Worm (Caenorhabditis elegans) whole organism, L2 larva: ENCODE measurements around the gene exl-1.

ENCODE experiments used
- C34F6.9 ChIP-seq: fragments of 150-350 bp; optimal IDR thresholded peaks from 2 replicates; lab custom pipeline; 2014; ENCODE audit warnings: missing biosample characterization, missing genetic modification characterization
- F13H6.1 ChIP-seq: sonication (generic microtip); optimal IDR thresholded peaks from 2 replicates; lab custom pipeline; 2016; ENCODE audit warnings: missing genetic modification characterization, missing compliant biosample characterization
- R02D3.7 ChIP-seq: fragments of 150-350 bp; optimal IDR thresholded peaks from 2 replicates; lab custom pipeline; 2014; ENCODE audit warnings: missing biosample characterization, missing genetic modification characterization
- Y55F3AM.14 ChIP-seq: fragments of 200-800 bp; sonication (Bioruptor generic); optimal IDR thresholded peaks from 2 replicates; lab custom pipeline; 2018; ENCODE audit warnings: mild to moderate bottlenecking, missing genetic modification characterization, missing compliant biosample characterization
- ZK546.5 ChIP-seq: sonication (generic microtip); optimal IDR thresholded peaks from 2 replicates; lab custom pipeline; 2017; ENCODE audit warnings: missing biosample characterization, missing genetic modification characterization
- alr-1 ChIP-seq: fragments of 150-350 bp; optimal IDR thresholded peaks from 2 replicates; lab custom pipeline; 2014; ENCODE audit warnings: missing biosample characterization, missing genetic modification characterization
- aly-2 ChIP-seq: fragments of 150-350 bp; optimal IDR thresholded peaks from 2 replicates; lab custom pipeline; 2014; ENCODE audit warnings: missing biosample characterization, missing genetic modification characterization
- ama-1 ChIP-seq: fragments of 150-350 bp; optimal IDR thresholded peaks from 2 replicates; lab custom pipeline; 2018; ENCODE audit warnings: inconsistent platforms
- blmp-1 ChIP-seq: sonication (generic microtip); optimal IDR thresholded peaks from 2 replicates; lab custom pipeline; 2017; ENCODE audit warnings: missing genetic modification characterization, mild to moderate bottlenecking, missing compliant biosample characterization, antibody characterized with exemption, moderate library complexity; ENCODE audit not compliant: insufficient read depth
- ceh-16 ChIP-seq: fragments of 150-350 bp; optimal IDR thresholded peaks from 2 replicates; lab custom pipeline; 2014; ENCODE audit warnings: missing biosample characterization, missing genetic modification characterization
- ceh-82 ChIP-seq: fragments of 150-350 bp; optimal IDR thresholded peaks from 2 replicates; lab custom pipeline; 2014; ENCODE audit warnings: missing biosample characterization, missing genetic modification characterization
- crh-2 ChIP-seq: sonication (generic microtip); optimal IDR thresholded peaks from 2 replicates; lab custom pipeline; 2017; ENCODE audit warnings: missing biosample characterization, missing genetic modification characterization
- egl-27 ChIP-seq: sonication (generic microtip); optimal IDR thresholded peaks from 3 replicates; lab custom pipeline; 2017; ENCODE audit warnings: missing biosample characterization, missing genetic modification reagents, missing genetic modification characterization
- elt-1 ChIP-seq: fragments of 150-350 bp; optimal IDR thresholded peaks from 2 replicates; lab custom pipeline; 2014; ENCODE audit warnings: missing biosample characterization, missing genetic modification characterization
- elt-3 ChIP-seq: sonication (generic microtip); optimal IDR thresholded peaks from 2 replicates; lab custom pipeline; 2017; ENCODE audit warnings: missing biosample characterization, missing genetic modification characterization
- fos-1 ChIP-seq: fragments of 150-350 bp; optimal IDR thresholded peaks from 2 replicates; lab custom pipeline; 2014; ENCODE audit warnings: missing biosample characterization, missing genetic modification characterization
- lin-11 ChIP-seq: fragments of 150-350 bp; sonication (generic microtip); optimal IDR thresholded peaks from 2 replicates; lab custom pipeline; 2014; ENCODE audit warnings: missing biosample characterization, missing genetic modification characterization, inconsistent platforms, mixed read lengths
- lin-13 ChIP-seq: fragments of 150-350 bp; optimal IDR thresholded peaks from 2 replicates; lab custom pipeline; 2014; ENCODE audit warnings: missing biosample characterization, missing genetic modification reagents, missing genetic modification characterization
- lin-39 ChIP-seq: fragments of 150-350 bp; optimal IDR thresholded peaks from 2 replicates; lab custom pipeline; 2014; ENCODE audit warnings: missing biosample characterization, missing genetic modification reagents, missing genetic modification characterization
- lsy-2 ChIP-seq, 2 experiments: fragments of 150-350 bp in 1 of 2; sonication (generic microtip) in 1 of 2; optimal IDR thresholded peaks; 2 replicates each; lab custom pipeline; 2014 to 2017; ENCODE audit warnings: missing biosample characterization in 2 of 2, missing genetic modification characterization in 2 of 2
- mab-5 ChIP-seq: fragments of 150-350 bp; optimal IDR thresholded peaks from 2 replicates; lab custom pipeline; 2014; ENCODE audit warnings: missing biosample characterization, missing genetic modification characterization
- mbf-1 ChIP-seq: sonication (generic microtip); optimal IDR thresholded peaks from 2 replicates; lab custom pipeline; 2017; ENCODE audit warnings: missing biosample characterization, missing genetic modification characterization
- mdl-1 ChIP-seq, 2 experiments: fragments of 150-350 bp in 1 of 2; sonication (generic microtip) in 1 of 2; optimal IDR thresholded peaks; 2 replicates each; lab custom pipeline; 2017; ENCODE audit warnings: missing biosample characterization in 2 of 2, missing genetic modification characterization in 2 of 2
- nhr-10 ChIP-seq: sonication (generic microtip); optimal IDR thresholded peaks from 2 replicates; lab custom pipeline; 2017; ENCODE audit warnings: missing biosample characterization, missing genetic modification characterization
- nhr-11 ChIP-seq: fragments of 150-350 bp; optimal IDR thresholded peaks from 2 replicates; lab custom pipeline; 2014; ENCODE audit warnings: missing biosample characterization, missing genetic modification characterization
- nhr-12 ChIP-seq: fragments of 150-350 bp; optimal IDR thresholded peaks from 2 replicates; lab custom pipeline; 2014; ENCODE audit warnings: missing biosample characterization, missing genetic modification characterization
- nhr-129 ChIP-seq: fragments of 150-350 bp; optimal IDR thresholded peaks from 2 replicates; lab custom pipeline; 2014; ENCODE audit warnings: missing biosample characterization, missing genetic modification characterization
- nhr-21 ChIP-seq: fragments of 150-350 bp; optimal IDR thresholded peaks from 2 replicates; lab custom pipeline; 2014; ENCODE audit warnings: missing biosample characterization, missing genetic modification characterization
- nhr-23 ChIP-seq: fragments of 150-350 bp; optimal IDR thresholded peaks from 2 replicates; lab custom pipeline; 2014; ENCODE audit warnings: missing biosample characterization, missing genetic modification reagents, missing genetic modification characterization
- nhr-237 ChIP-seq: fragments of 150-350 bp; optimal IDR thresholded peaks from 2 replicates; lab custom pipeline; 2014; ENCODE audit warnings: missing biosample characterization, missing genetic modification characterization
- nhr-25 ChIP-seq: fragments of 150-350 bp; sonication (generic microtip); optimal IDR thresholded peaks from 3 replicates; lab custom pipeline; 2014; ENCODE audit warnings: missing biosample characterization, missing genetic modification characterization
- nhr-6 ChIP-seq: fragments of 150-350 bp; optimal IDR thresholded peaks from 2 replicates; lab custom pipeline; 2014; ENCODE audit warnings: missing biosample characterization, missing genetic modification characterization
- peb-1 ChIP-seq: fragments of 150-350 bp; optimal IDR thresholded peaks from 2 replicates; lab custom pipeline; 2014; ENCODE audit warnings: missing biosample characterization, missing genetic modification characterization
- sem-4 ChIP-seq: fragments of 150-350 bp; optimal IDR thresholded peaks from 2 replicates; lab custom pipeline; 2014; ENCODE audit warnings: missing biosample characterization, missing genetic modification reagents, missing genetic modification characterization
- skn-1 ChIP-seq: sonication (generic microtip); optimal IDR thresholded peaks from 2 replicates; lab custom pipeline; 2017; ENCODE audit warnings: missing biosample characterization, missing genetic modification characterization
- sma-3 ChIP-seq: sonication (generic microtip); optimal IDR thresholded peaks from 2 replicates; lab custom pipeline; 2016; ENCODE audit warnings: missing genetic modification reagents, missing genetic modification characterization, missing compliant biosample characterization
- sma-9 ChIP-seq, 2 experiments: fragments of 150-350 bp in 1 of 2; sonication (generic microtip) in 1 of 2; optimal IDR thresholded peaks; 2 replicates each; lab custom pipeline; 2014 to 2016; ENCODE audit warnings: missing genetic modification characterization in 2 of 2, mild to moderate bottlenecking in 1 of 2, missing biosample characterization in 1 of 2, missing compliant biosample characterization in 1 of 2, missing genetic modification reagents in 1 of 2, moderate library complexity in 1 of 2
- snpc-4 ChIP-seq: fragments of 150-350 bp; optimal IDR thresholded peaks from 2 replicates; lab custom pipeline; 2014; ENCODE audit warnings: missing biosample characterization, missing genetic modification characterization
- unc-39 ChIP-seq: fragments of 150-350 bp; optimal IDR thresholded peaks from 2 replicates; lab custom pipeline; 2014; ENCODE audit warnings: missing biosample characterization, missing genetic modification characterization
- unc-55 ChIP-seq: fragments of 150-350 bp; sonication (generic microtip); optimal IDR thresholded peaks from 3 replicates; lab custom pipeline; 2014; ENCODE audit warnings: missing biosample characterization, missing genetic modification reagents, missing genetic modification characterization
- unc-62 ChIP-seq: fragments of 150-350 bp; optimal IDR thresholded peaks from 2 replicates; lab custom pipeline; 2014; ENCODE audit warnings: missing biosample characterization, missing genetic modification reagents, missing genetic modification characterization
- zag-1 ChIP-seq: fragments of 150-350 bp; optimal IDR thresholded peaks from 2 replicates; lab custom pipeline; 2014; ENCODE audit warnings: missing biosample characterization, missing genetic modification characterization
- ztf-1 ChIP-seq: fragments of 200-800 bp; sonication (Bioruptor generic); conservative IDR thresholded peaks from 2 replicates; pipeline ENCODE4 v1.3.6; 2022; ENCODE audit warnings: missing genetic modification characterization, missing compliant biosample characterization
- ztf-4 ChIP-seq: fragments of 150-350 bp; optimal IDR thresholded peaks from 2 replicates; lab custom pipeline; 2014; ENCODE audit warnings: missing biosample characterization, missing genetic modification characterization

exl-1 gene

ce11 chrII:14404741-14405488, 8.4 kb downstream of the exl-1 start (continued):
- TF ChIP-seq blmp-1 (peak; percentile 43), aly-2 (tag; lab: Kevin White, UChicago) (no peak), Y55F3AM.14 (GFP tag; lab: Kevin White, UChicago) (peak; percentile 70), nhr-6 (tag; lab: Kevin White, UChicago) (peak; percentile 25), ztf-1 (GFP tag; lab: Robert Waterston, UW) (no peak), zag-1 (tag; lab: Kevin White, UChicago) (no peak)

- TF ChIP-seq nhr-21 (no peak), F13H6.1 (tag; lab: Kevin White, UChicago) (peak; percentile 33), nhr-10 (no peak), nhr-129 (tag; lab: Kevin White, UChicago) (peak; percentile 19), crh-2 (tag; lab: Kevin White, UChicago) (peak; percentile 44), lsy-2 (tag; optimal IDR thresholded peaks at IDR 0.05; lab: Kevin White, UChicago) (peak in 1 of 2 experiments; percentile 5)
These were observed 9.0 kb downstream of the exl-1 start for ce11 chrII:14404266-14404665.

ce11 chrII:14401098-14401497, 12.2 kb downstream of the exl-1 start:
- no peak for TF ChIP-seq ztf-4
- no peak for TF ChIP-seq nhr-10
- no peak for TF ChIP-seq blmp-1
- TF ChIP-seq ztf-1 (GFP tag; lab: Robert Waterston, UW): no peak
- TF ChIP-seq lin-11 (tag; lab: Kevin White, UChicago): no peak
- TF ChIP-seq snpc-4 (tag; lab: Kevin White, UChicago): no peak
- no peak for TF ChIP-seq sem-4 (tag; lab: Kevin White, UChicago)
- TF ChIP-seq sma-9 (GFP tag; optimal IDR thresholded peaks at IDR 0.05; lab: Kevin White, UChicago): no peak
- TF ChIP-seq sma-9 (tag; optimal IDR thresholded peaks at IDR 0.05; lab: Kevin White, UChicago): no peak
- TF ChIP-seq fos-1 (tag; lab: Kevin White, UChicago): no peak
- TF ChIP-seq crh-2 (tag; lab: Kevin White, UChicago): no peak
- no peak for TF ChIP-seq skn-1
- TF ChIP-seq lsy-2 (tag; optimal IDR thresholded peaks at IDR 0.05; lab: Kevin White, UChicago): no peak
- TF ChIP-seq ZK546.5: no peak
- no peak for TF ChIP-seq nhr-25 (tag; lab: Kevin White, UChicago)
- TF ChIP-seq mab-5 (tag; lab: Kevin White, UChicago): no peak
- TF ChIP-seq unc-55 (GFP tag; lab: Kevin White, UChicago): no peak

ce11 chrII:14399595-14399994, 13.7 kb downstream of the exl-1 start:
- no peak for TF ChIP-seq Y55F3AM.14 (GFP tag; lab: Kevin White, UChicago)
- TF ChIP-seq peb-1 (tag; lab: Kevin White, UChicago): no peak
- no peak for TF ChIP-seq ztf-1 (GFP tag; lab: Robert Waterston, UW)
- peak; percentile 10 for TF ChIP-seq ceh-16 (tag; lab: Kevin White, UChicago)
- TF ChIP-seq unc-55 (GFP tag; lab: Kevin White, UChicago): peak; percentile 93
- TF ChIP-seq R02D3.7: no peak
- no peak for TF ChIP-seq nhr-11 (tag; lab: Kevin White, UChicago)
- no peak for TF ChIP-seq nhr-10
- TF ChIP-seq egl-27 (tag; lab: Kevin White, UChicago): no peak
- TF ChIP-seq sma-9 (GFP tag; optimal IDR thresholded peaks at IDR 0.05; lab: Kevin White, UChicago): no peak
- no peak for TF ChIP-seq sma-9 (tag; optimal IDR thresholded peaks at IDR 0.05; lab: Kevin White, UChicago)
- peak; percentile 89 for TF ChIP-seq lin-13 (GFP tag; lab: Kevin White, UChicago)
- TF ChIP-seq zag-1 (tag; lab: Kevin White, UChicago): no peak
- TF ChIP-seq nhr-12 (tag; lab: Kevin White, UChicago): no peak
- TF ChIP-seq sma-3 (GFP tag; lab: Kevin White, UChicago): peak; percentile 84
- no peak for TF ChIP-seq mbf-1 (tag; lab: Kevin White, UChicago)
- TF ChIP-seq lsy-2 (tag; optimal IDR thresholded peaks at IDR 0.05; lab: Kevin White, UChicago): peak; percentile 65 to 94
- peak; percentile 99 for TF ChIP-seq C34F6.9 (tag; lab: Kevin White, UChicago)
- no peak for TF ChIP-seq lin-39 (tag; lab: Kevin White, UChicago)
- TF ChIP-seq nhr-21: peak; percentile 80
- no peak for TF ChIP-seq aly-2 (tag; lab: Kevin White, UChicago)
- TF ChIP-seq ceh-82 (tag; lab: Kevin White, UChicago): no peak
- TF ChIP-seq ama-1: peak; percentile 70
- TF ChIP-seq elt-3: no peak
- TF ChIP-seq ZK546.5: no peak
- TF ChIP-seq alr-1 (tag; lab: Kevin White, UChicago): no peak
- no peak for TF ChIP-seq elt-1 (tag; lab: Kevin White, UChicago)
- peak; percentile 73 to 93 for TF ChIP-seq mdl-1 (tag; optimal IDR thresholded peaks at IDR 0.05; lab: Kevin White, UChicago)
- TF ChIP-seq unc-39: no peak
- TF ChIP-seq crh-2 (tag; lab: Kevin White, UChicago): peak; percentile 96
- peak; percentile 72 for TF ChIP-seq snpc-4 (tag; lab: Kevin White, UChicago)
- no peak for TF ChIP-seq nhr-23 (tag; lab: Kevin White, UChicago)
- peak; percentile 62 for TF ChIP-seq blmp-1
- TF ChIP-seq nhr-6 (tag; lab: Kevin White, UChicago): peak; percentile 28
- TF ChIP-seq unc-62 (GFP tag; lab: Kevin White, UChicago): no peak
- peak; percentile 93 for TF ChIP-seq nhr-25 (tag; lab: Kevin White, UChicago)
- TF ChIP-seq ztf-4: peak; percentile 60
- no peak for TF ChIP-seq nhr-237 (tag; lab: Kevin White, UChicago)
